Fruit fly (Drosophila melanogaster): ENCODE measurements around the gene CG13679.

The CG13679 gene

dm6 chr3L:8202317-8202842 is at the start of gene CG13679, which contains the start of gene CG7366:
CG13679 (plus strand) TSS chr3L:8202792.
CG7366 (minus strand) TSS chr3L:8202417.
- TF ChIP-seq EcR (GFP tag; optimal IDR thresholded peaks at IDR 0.05), result no peak
- no peak for TF ChIP-seq pan (optimal IDR thresholded peaks at IDR 0.05)
- no peak for TF ChIP-seq CG8478 (optimal IDR thresholded peaks at IDR 0.05)
- TF ChIP-seq Dll (optimal IDR thresholded peaks at IDR 0.05), result no peak
- no peak for TF ChIP-seq psq (optimal IDR thresholded peaks at IDR 0.05)
- no peak for TF ChIP-seq usp (GFP tag; optimal IDR thresholded peaks at IDR 0.05)

- TF ChIP-seq usp (GFP tag; optimal IDR thresholded peaks at IDR 0.05) (no peak), psq (optimal IDR thresholded peaks at IDR 0.05) (no peak), Dll (optimal IDR thresholded peaks at IDR 0.05) (no peak), EcR (GFP tag; optimal IDR thresholded peaks at IDR 0.05) (no peak)
Measured at dm6 chr3L:8153206-8153996, 49.2 kb upstream of the CG13679 start.

dm6 chr3L:8154544-8154943 is 48.0 kb upstream of the CG13679 start:
- no peak for TF ChIP-seq CG8478 (optimal IDR thresholded peaks at IDR 0.05)
- TF ChIP-seq EcR (GFP tag; optimal IDR thresholded peaks at IDR 0.05), result no peak
- no peak for TF ChIP-seq Dll (optimal IDR thresholded peaks at IDR 0.05)
- TF ChIP-seq psq (optimal IDR thresholded peaks at IDR 0.05), result no peak
- TF ChIP-seq usp (GFP tag; optimal IDR thresholded peaks at IDR 0.05), result no peak
- no peak for TF ChIP-seq pan (optimal IDR thresholded peaks at IDR 0.05)

- TF ChIP-seq usp (GFP tag; optimal IDR thresholded peaks at IDR 0.05), result no peak
- no peak for TF ChIP-seq pan (optimal IDR thresholded peaks at IDR 0.05)
- TF ChIP-seq EcR (GFP tag; optimal IDR thresholded peaks at IDR 0.05), result no peak
- TF ChIP-seq Dll (optimal IDR thresholded peaks at IDR 0.05), result no peak
- TF ChIP-seq CG8478 (optimal IDR thresholded peaks at IDR 0.05), result no peak
- TF ChIP-seq psq (optimal IDR thresholded peaks at IDR 0.05), result no peak
Measured at dm6 chr3L:8155324-8155723, 47.3 kb upstream of the CG13679 start.

- TF ChIP-seq CG8478 (optimal IDR thresholded peaks at IDR 0.05) (no peak), usp (GFP tag; optimal IDR thresholded peaks at IDR 0.05) (no peak), psq (optimal IDR thresholded peaks at IDR 0.05) (no peak), Dll (optimal IDR thresholded peaks at IDR 0.05) (no peak), pan (optimal IDR thresholded peaks at IDR 0.05) (no peak), EcR (GFP tag; optimal IDR thresholded peaks at IDR 0.05) (no peak)
Measured at dm6 chr3L:8156199-8156598, 46.4 kb upstream of the CG13679 start.

dm6 chr3L:8157079-8157478 is 45.5 kb upstream of the CG13679 start:
- TF ChIP-seq Dll (optimal IDR thresholded peaks at IDR 0.05) (no peak), psq (optimal IDR thresholded peaks at IDR 0.05) (no peak), usp (GFP tag; optimal IDR thresholded peaks at IDR 0.05) (no peak), CG8478 (optimal IDR thresholded peaks at IDR 0.05) (no peak), pan (optimal IDR thresholded peaks at IDR 0.05) (no peak), EcR (GFP tag; optimal IDR thresholded peaks at IDR 0.05) (no peak)

dm6 chr3L:8158715-8159380 is 43.7 kb upstream of the CG13679 start, which contains the start of gene CG42445:
CG42445 (minus strand) TSS chr3L:8158900.
- TF ChIP-seq pan (optimal IDR thresholded peaks at IDR 0.05) (no peak), usp (GFP tag; optimal IDR thresholded peaks at IDR 0.05) (no peak), Dll (optimal IDR thresholded peaks at IDR 0.05) (no peak), EcR (GFP tag; optimal IDR thresholded peaks at IDR 0.05) (no peak), psq (optimal IDR thresholded peaks at IDR 0.05) (no peak), CG8478 (optimal IDR thresholded peaks at IDR 0.05) (no peak)

- TF ChIP-seq EcR (GFP tag; optimal IDR thresholded peaks at IDR 0.05), result no peak
Measured at dm6 chr3L:8159724-8160422, 42.7 kb upstream of the CG13679 start, which contains the start of gene CG43886. CG43886 (minus strand) TSS chr3L:8159774.

dm6 chr3L:8165436-8165835 is 37.2 kb upstream of the CG13679 start, which contains the start of gene CG13675:
CG13675 (minus strand) TSS chr3L:8165518.
- TF ChIP-seq usp (GFP tag; optimal IDR thresholded peaks at IDR 0.05) (no peak), pan (optimal IDR thresholded peaks at IDR 0.05) (no peak), Dll (optimal IDR thresholded peaks at IDR 0.05) (no peak), CG8478 (optimal IDR thresholded peaks at IDR 0.05) (no peak), psq (optimal IDR thresholded peaks at IDR 0.05) (no peak), EcR (GFP tag; optimal IDR thresholded peaks at IDR 0.05) (no peak)

dm6 chr3L:8175818-8176217 is 26.8 kb upstream of the CG13679 start, which contains the start of gene RecQ4:
RecQ4 (minus strand) TSS chr3L:8175978.
- TF ChIP-seq pan (optimal IDR thresholded peaks at IDR 0.05), result no peak
- no peak for TF ChIP-seq EcR (GFP tag; optimal IDR thresholded peaks at IDR 0.05)
- no peak for TF ChIP-seq usp (GFP tag; optimal IDR thresholded peaks at IDR 0.05)
- TF ChIP-seq CG8478 (optimal IDR thresholded peaks at IDR 0.05), result no peak
- TF ChIP-seq Dll (optimal IDR thresholded peaks at IDR 0.05), result no peak
- TF ChIP-seq psq (optimal IDR thresholded peaks at IDR 0.05), result no peak

- TF ChIP-seq pan (optimal IDR thresholded peaks at IDR 0.05) (no peak), Dll (optimal IDR thresholded peaks at IDR 0.05) (no peak), EcR (GFP tag; optimal IDR thresholded peaks at IDR 0.05) (no peak), CG8478 (optimal IDR thresholded peaks at IDR 0.05) (no peak), psq (optimal IDR thresholded peaks at IDR 0.05) (no peak), usp (GFP tag; optimal IDR thresholded peaks at IDR 0.05) (no peak)
Measured at dm6 chr3L:8177795-8178564, 24.6 kb upstream of the CG13679 start, which contains the start of gene Nmt. Nmt (minus strand) TSS chr3L:8178429.

Measured in whole organism.